Worm (Caenorhabditis elegans): ENCODE results near the gene Y43F8C.16.

- no peak for TF ChIP-seq Y67H2A.10 (GFP tag; conservative IDR thresholded peaks at IDR 0.05)
- TF ChIP-seq B0261.1 (tag; optimal IDR thresholded peaks at IDR 0.05): no peak
- no peak for TF ChIP-seq ztf-28 (GFP tag; IDR thresholded peaks at IDR 0.05)
- no peak for TF ChIP-seq madf-6 (GFP tag; IDR thresholded peaks at IDR 0.05)
- TF ChIP-seq Y56A3A.18 (GFP tag; IDR thresholded peaks at IDR 0.05): no peak
- TF ChIP-seq ztf-18 (tag; optimal IDR thresholded peaks at IDR 0.05): no peak
- TF ChIP-seq sea-2 (GFP tag; IDR thresholded peaks at IDR 0.05): no peak
Measured at ce11 chrV:19751124-19751523, 35.8 kb upstream of the Y43F8C.16 start, which contains the start of gene clec-49.
